Fruit fly (Drosophila melanogaster) whole organism, embryonic: ENCODE measurements around the gene Semp1.

Experiments
- Abd-B ChIP-seq: fragments of 200-800 bp; sonication (Bioruptor generic); optimal IDR thresholded peaks from 2 replicates; lab custom pipeline; 2018; ENCODE audit warnings: missing biosample characterization, mild to moderate bottlenecking, missing genetic modification characterization, moderate library complexity
- Adf1 ChIP-seq: fragments of 200-800 bp; sonication (Bioruptor generic); IDR thresholded peaks from 2 replicates; pipeline ENCODE4 v1.3.6; 2022; ENCODE audit warnings: missing biosample characterization, missing genetic modification characterization
- B-H1 ChIP-seq: fragments of 200-800 bp; sonication (Bioruptor generic); IDR thresholded peaks from 3 replicates; pipeline ENCODE4 v1.3.6; 2022; ENCODE audit warnings: missing biosample characterization, missing genetic modification characterization
- CG10366 ChIP-seq: fragments of 200-800 bp; sonication (Bioruptor generic); IDR thresholded peaks from 2 replicates; pipeline ENCODE4 v1.3.6; 2022; ENCODE audit warnings: missing biosample characterization, missing genetic modification characterization
- CG10979 ChIP-seq: fragments of 200-800 bp; sonication (Bioruptor generic); optimal IDR thresholded peaks from 2 replicates; lab custom pipeline; 2018; ENCODE audit warnings: missing biosample characterization, mild to moderate bottlenecking, missing genetic modification characterization, moderate library complexity
- CG11247 ChIP-seq: fragments of 200-800 bp; sonication (Bioruptor generic); IDR thresholded peaks from 2 replicates; pipeline ENCODE4 v1.3.6; 2022; ENCODE audit warnings: missing biosample characterization, missing genetic modification characterization
- CG12155 ChIP-seq: fragments of 200-800 bp; sonication (Bioruptor generic); optimal IDR thresholded peaks from 3 replicates; lab custom pipeline; 2016; ENCODE audit warnings: missing biosample characterization, missing genetic modification characterization
- CG12744 ChIP-seq: fragments of 200-800 bp; sonication (Bioruptor generic); optimal IDR thresholded peaks from 2 replicates; lab custom pipeline; 2016; ENCODE audit warnings: missing biosample characterization, missing genetic modification characterization
- CG17385 ChIP-seq: fragments of 200-800 bp; sonication (Bioruptor generic); optimal IDR thresholded peaks from 3 replicates; lab custom pipeline; 2018; ENCODE audit warnings: missing biosample characterization, mild to moderate bottlenecking, missing genetic modification characterization
- CG1832 ChIP-seq: fragments of 200-800 bp; sonication (Bioruptor generic); optimal IDR thresholded peaks from 2 replicates; lab custom pipeline; 2017; ENCODE audit warnings: missing biosample characterization, mild to moderate bottlenecking, missing genetic modification characterization, inconsistent platforms
- CG2678 ChIP-seq: fragments of 200-800 bp; sonication (Bioruptor generic); optimal IDR thresholded peaks from 3 replicates; lab custom pipeline; 2019; ENCODE audit warnings: missing biosample characterization, mild to moderate bottlenecking, missing genetic modification characterization, moderate library complexity
- CG2875 ChIP-seq: fragments of 200-800 bp; sonication (Bioruptor generic); optimal IDR thresholded peaks from 2 replicates; lab custom pipeline; 2017; ENCODE audit warnings: missing biosample characterization, mild to moderate bottlenecking, missing genetic modification characterization, missing genetic modification reagents
- CG3726 ChIP-seq: fragments of 200-800 bp; sonication (Bioruptor generic); IDR thresholded peaks from 3 replicates; pipeline ENCODE4, ENCODE4 v1.3.6; 2022; ENCODE audit warnings: missing biosample characterization, missing genetic modification characterization
- CG3995 ChIP-seq: fragments of 200-800 bp; sonication (Bioruptor generic); optimal IDR thresholded peaks from 3 replicates; lab custom pipeline; 2016; ENCODE audit warnings: missing biosample characterization, missing genetic modification characterization
- CG5180 ChIP-seq: fragments of 200-800 bp; sonication (Bioruptor generic); optimal IDR thresholded peaks from 3 replicates; lab custom pipeline; 2017; ENCODE audit warnings: missing biosample characterization, missing genetic modification characterization, mild to moderate bottlenecking, moderate library complexity, missing genetic modification reagents
- CG5953 ChIP-seq: fragments of 200-800 bp; sonication (Bioruptor generic); IDR thresholded peaks from 2 replicates; pipeline ENCODE4 v1.3.6; 2022; ENCODE audit warnings: missing biosample characterization, missing genetic modification characterization
- CG6254 ChIP-seq: fragments of 200-800 bp; sonication (Bioruptor generic); optimal IDR thresholded peaks from 3 replicates; lab custom pipeline; 2017; ENCODE audit warnings: mild to moderate bottlenecking, missing biosample characterization, missing genetic modification reagents, missing genetic modification characterization
- CG6272 ChIP-seq: fragments of 200-800 bp; sonication (Bioruptor generic); IDR thresholded peaks from 2 replicates; pipeline ENCODE4 v1.3.6; 2022; ENCODE audit warnings: missing biosample characterization, missing genetic modification characterization
- CG7839 ChIP-seq: fragments of 200-800 bp; sonication (Bioruptor generic); optimal IDR thresholded peaks from 3 replicates; lab custom pipeline; 2018; ENCODE audit warnings: missing biosample characterization, mild to moderate bottlenecking, missing genetic modification characterization, moderate library complexity
- CG7928 ChIP-seq: fragments of 200-800 bp; sonication (Bioruptor generic); optimal IDR thresholded peaks from 2 replicates; lab custom pipeline; 2017; ENCODE audit warnings: missing biosample characterization, mild to moderate bottlenecking, missing genetic modification characterization
- CG8478 ChIP-seq: fragments of >200 bp; optimal IDR thresholded peaks from 2 replicates; lab custom pipeline; 2018
- CG8944 ChIP-seq: fragments of 200-800 bp; sonication (Bioruptor generic); optimal IDR thresholded peaks from 3 replicates; lab custom pipeline; 2016; ENCODE audit warnings: missing biosample characterization, missing genetic modification characterization
- CG9215 ChIP-seq: fragments of 200-800 bp; sonication (Bioruptor generic); IDR thresholded peaks from 2 replicates; pipeline ENCODE4 v1.3.6; 2022; ENCODE audit warnings: missing biosample characterization, missing genetic modification characterization
- CG9727 ChIP-seq: fragments of 200-800 bp; sonication (Bioruptor generic); optimal IDR thresholded peaks from 3 replicates; lab custom pipeline; 2017; ENCODE audit warnings: missing biosample characterization, mild to moderate bottlenecking, missing genetic modification characterization
- CG9797 ChIP-seq: fragments of 200-800 bp; sonication (Bioruptor generic); optimal IDR thresholded peaks from 3 replicates; lab custom pipeline; 2018; ENCODE audit warnings: missing biosample characterization, mild to moderate bottlenecking, missing genetic modification characterization
- Chrac-16 ChIP-seq: fragments of 200-800 bp; sonication (Bioruptor generic); optimal IDR thresholded peaks from 3 replicates; lab custom pipeline; 2016; ENCODE audit warnings: missing biosample characterization, missing genetic modification characterization
- Dad ChIP-seq: fragments of 200-800 bp; sonication (Bioruptor generic); optimal IDR thresholded peaks from 3 replicates; lab custom pipeline; 2016; ENCODE audit warnings: missing biosample characterization, missing genetic modification characterization
- E2f1 ChIP-seq: fragments of 200-800 bp; sonication (Bioruptor generic); IDR thresholded peaks from 2 replicates; pipeline ENCODE4 v1.3.6; 2022; ENCODE audit warnings: missing biosample characterization, missing genetic modification characterization
- Fer2 ChIP-seq: fragments of 200-800 bp; sonication (Bioruptor generic); optimal IDR thresholded peaks from 2 replicates; lab custom pipeline; 2018; ENCODE audit warnings: missing biosample characterization, mild to moderate bottlenecking, missing genetic modification characterization, moderate library complexity
- HLH54F ChIP-seq: fragments of 200-800 bp; sonication (Bioruptor generic); optimal IDR thresholded peaks from 3 replicates; lab custom pipeline; 2016; ENCODE audit warnings: missing biosample characterization, missing genetic modification characterization
- Hand ChIP-seq: fragments of 200-800 bp; sonication (Bioruptor generic); optimal IDR thresholded peaks from 2 replicates; lab custom pipeline; 2017; ENCODE audit warnings: mild to moderate bottlenecking, missing biosample characterization, missing genetic modification reagents, missing genetic modification characterization
- Hmr ChIP-seq: fragments of 200-800 bp; sonication (Bioruptor generic); optimal IDR thresholded peaks from 3 replicates; lab custom pipeline; 2017; ENCODE audit warnings: mild to moderate bottlenecking, missing biosample characterization, missing genetic modification reagents, missing genetic modification characterization
- Hsf ChIP-seq: fragments of 200-800 bp; sonication (Bioruptor generic); optimal IDR thresholded peaks from 3 replicates; lab custom pipeline; 2016; ENCODE audit warnings: missing biosample characterization, missing genetic modification characterization
- Meics ChIP-seq: fragments of 200-800 bp; sonication (Bioruptor generic); optimal IDR thresholded peaks from 2 replicates; lab custom pipeline; 2017; ENCODE audit warnings: missing biosample characterization, mild to moderate bottlenecking, missing genetic modification characterization
- Poxn ChIP-seq: fragments of 200-800 bp; sonication (Bioruptor generic); IDR thresholded peaks from 2 replicates; pipeline ENCODE4 v1.3.6; 2022; ENCODE audit warnings: missing biosample characterization, missing genetic modification characterization
- Taf1 ChIP-seq: fragments of 200-800 bp; sonication (Bioruptor generic); IDR thresholded peaks from 2 replicates; pipeline ENCODE4 v1.3.6; 2022; ENCODE audit warnings: missing biosample characterization, missing genetic modification characterization
- ato ChIP-seq: fragments of 200-800 bp; sonication (Bioruptor generic); IDR thresholded peaks from 2 replicates; pipeline ENCODE4 v1.3.6; 2022; ENCODE audit warnings: missing biosample characterization, missing genetic modification characterization; ENCODE audit not compliant: partially characterized antibody
- bbx ChIP-seq: fragments of 200-800 bp; sonication (Bioruptor generic); IDR thresholded peaks from 2 replicates; pipeline ENCODE4 v1.3.6; 2022; ENCODE audit warnings: missing biosample characterization, missing genetic modification characterization; ENCODE audit not compliant: partially characterized antibody
- bowl ChIP-seq: fragments of 200-800 bp; sonication (Bioruptor generic); IDR thresholded peaks from 2 replicates; pipeline ENCODE4 v1.3.6; 2022; ENCODE audit warnings: missing biosample characterization, missing genetic modification characterization
- chinmo ChIP-seq: fragments of 200-800 bp; sonication (Bioruptor generic); IDR thresholded peaks from 4 replicates; pipeline ENCODE4 v1.3.6; 2022; ENCODE audit warnings: missing biosample characterization, missing genetic modification characterization; ENCODE audit not compliant: partially characterized antibody
- chn ChIP-seq: fragments of 200-800 bp; sonication (Bioruptor generic); optimal IDR thresholded peaks from 2 replicates; lab custom pipeline; 2016; ENCODE audit warnings: missing biosample characterization, missing genetic modification characterization
- crc ChIP-seq: fragments of 200-800 bp; sonication (Bioruptor generic); optimal IDR thresholded peaks from 2 replicates; lab custom pipeline; 2016; ENCODE audit warnings: missing biosample characterization, missing genetic modification characterization
- dmrt99B ChIP-seq: fragments of 200-800 bp; sonication (Bioruptor generic); optimal IDR thresholded peaks from 2 replicates; lab custom pipeline; 2018; ENCODE audit warnings: missing biosample characterization, mild to moderate bottlenecking, missing genetic modification characterization, moderate library complexity
- fd96Cb ChIP-seq: fragments of 200-800 bp; sonication (Bioruptor generic); optimal IDR thresholded peaks from 2 replicates; lab custom pipeline; 2018; ENCODE audit warnings: missing biosample characterization, mild to moderate bottlenecking, missing genetic modification characterization, moderate library complexity
- ind ChIP-seq: fragments of 200-800 bp; sonication (Bioruptor generic); optimal IDR thresholded peaks from 3 replicates; lab custom pipeline; 2016; ENCODE audit warnings: missing biosample characterization, missing genetic modification characterization
- lab ChIP-seq: fragments of 200-800 bp; sonication (Bioruptor generic); optimal IDR thresholded peaks from 3 replicates; lab custom pipeline; 2017; ENCODE audit warnings: missing biosample characterization, missing genetic modification characterization, mild to moderate bottlenecking, moderate library complexity, missing genetic modification reagents
- lilli ChIP-seq: fragments of 200-800 bp; sonication (Bioruptor generic); optimal IDR thresholded peaks from 3 replicates; lab custom pipeline; 2016; ENCODE audit warnings: missing biosample characterization, missing genetic modification characterization
- sens ChIP-seq: fragments of 200-800 bp; sonication (Bioruptor generic); peaks from one replicate; lab custom pipeline; 2016; ENCODE audit warnings: missing biosample characterization, missing genetic modification characterization
- shn ChIP-seq: fragments of 200-800 bp; sonication (Bioruptor generic); optimal IDR thresholded peaks from 3 replicates; lab custom pipeline; 2016; ENCODE audit warnings: missing biosample characterization, missing genetic modification characterization
- slbo ChIP-seq: fragments of 200-800 bp; sonication (Bioruptor generic); IDR thresholded peaks from 2 replicates; pipeline ENCODE4 v1.3.6; 2022; ENCODE audit warnings: missing biosample characterization, missing genetic modification characterization

Semp1 gene

dm6 chr2L:15629596-15630168 lies 16.5 kb upstream of the Semp1 start, which contains the start of gene CG18480 (continued):
- peak; percentile 42 for TF ChIP-seq dmrt99B (tag; lab: Kevin White, UChicago)
- peak; percentile 37; the same call in 1 of the 2 replicates for TF ChIP-seq CG9215
- TF ChIP-seq CG7928 (GFP tag; lab: Kevin White, UChicago): no peak
- TF ChIP-seq crc (GFP tag; lab: Kevin White, UChicago): peak; percentile 17
- peak; percentile 42 for TF ChIP-seq HLH54F
- peak; percentile 25 for TF ChIP-seq chn
- TF ChIP-seq Taf1 (GFP tag; lab: Robert Waterston, UW): peak; percentile 28; the same call in 1 of the 2 replicates
- TF ChIP-seq CG12155 (GFP tag; lab: Kevin White, UChicago): peak; percentile 36
- no peak for TF ChIP-seq CG2875 (GFP tag; lab: Kevin White, UChicago)
- peak; percentile 55 for TF ChIP-seq CG10366 (GFP tag; lab: Robert Waterston, UW)
- TF ChIP-seq Chrac-16 (GFP tag; lab: Kevin White, UChicago): peak; percentile 46
- no peak for TF ChIP-seq CG6254 (GFP tag; lab: Kevin White, UChicago)
- peak; percentile 47 for TF ChIP-seq CG17385
- TF ChIP-seq Poxn: no peak
- TF ChIP-seq CG11247: no peak; the same call in 1 of the 2 replicates
- TF ChIP-seq Adf1 (GFP tag; lab: Robert Waterston, UW): peak; percentile 26; the same call in 1 of the 2 replicates
- no peak for TF ChIP-seq CG10979 (tag; lab: Kevin White, UChicago)
- TF ChIP-seq ato (GFP tag; lab: Robert Waterston, UW): no peak
- TF ChIP-seq E2f1 (GFP tag; lab: Robert Waterston, UW): no peak
- peak; percentile 65 for TF ChIP-seq CG7839
- peak; percentile 3 for TF ChIP-seq CG5180 (GFP tag; lab: Kevin White, UChicago)
- TF ChIP-seq Hmr (GFP tag; lab: Kevin White, UChicago): peak; percentile 47
- 0 out of 3 replicates have a peak, but pooled peaks have one; percentile 36 for TF ChIP-seq CG3726 (GFP tag; lab: Robert Waterston, UW)
- TF ChIP-seq lilli (GFP tag; lab: Kevin White, UChicago): peak; percentile 71
- 0 out of 2 replicates have a peak, but pooled peaks have one; percentile 18 for TF ChIP-seq CG5953 (GFP tag; lab: Robert Waterston, UW)
- peak; percentile 82 for TF ChIP-seq lab (GFP tag; lab: Kevin White, UChicago)
- no peak for TF ChIP-seq B-H1 (GFP tag; lab: Robert Waterston, UW)
- TF ChIP-seq Meics (GFP tag; lab: Kevin White, UChicago): peak; percentile 59
- peak; percentile 84 for TF ChIP-seq sens (GFP tag; lab: Kevin White, UChicago)
- TF ChIP-seq Dad: no peak
- TF ChIP-seq Abd-B: no peak
- TF ChIP-seq Fer2 (tag; lab: Kevin White, UChicago): peak; percentile 35
- peak; percentile 18 for TF ChIP-seq Hand (GFP tag; lab: Kevin White, UChicago)
- TF ChIP-seq fd96Cb (tag; lab: Kevin White, UChicago): no peak
- no peak for TF ChIP-seq CG3995 (GFP tag; lab: Kevin White, UChicago)
- peak; percentile 62 for TF ChIP-seq CG2678 (tag; lab: Kevin White, UChicago)
- no peak for TF ChIP-seq chinmo (GFP tag; lab: Robert Waterston, UW)
- TF ChIP-seq shn (GFP tag; lab: Kevin White, UChicago): peak; percentile 41
- TF ChIP-seq bbx (GFP tag; lab: Robert Waterston, UW): no peak
- peak; percentile 9 for TF ChIP-seq CG9727 (GFP tag; lab: Kevin White, UChicago)
- no peak for TF ChIP-seq CG12744 (GFP tag; lab: Kevin White, UChicago)
- peak; percentile 15 for TF ChIP-seq Hsf (GFP tag; lab: Kevin White, UChicago)
- TF ChIP-seq CG6272 (GFP tag; lab: Robert Waterston, UW): no peak
- TF ChIP-seq CG9797 (GFP tag; lab: Kevin White, UChicago): no peak
- TF ChIP-seq CG8944 (GFP tag; lab: Kevin White, UChicago): no peak
- TF ChIP-seq bowl: no peak
- TF ChIP-seq CG8478 (lab: Kevin White, UChicago): no peak
- TF ChIP-seq ind (GFP tag; lab: Kevin White, UChicago): peak; percentile 64
- TF ChIP-seq slbo (GFP tag; lab: Robert Waterston, UW): peak; percentile 66
- TF ChIP-seq CG1832 (GFP tag; lab: Kevin White, UChicago): no peak
